Worm (Caenorhabditis elegans) whole organism, young adult: Measurements from ENCODE around the gene wdr-62.

ENCODE experiments used
- D2030.7 ChIP-seq: fragments of 200-800 bp; sonication (Bioruptor generic); IDR thresholded peaks from 2 replicates; pipeline ENCODE4 v1.3.6; 2022; ENCODE audit warnings: missing genetic modification reagents, missing genetic modification characterization, missing compliant biosample characterization
- bed-1 ChIP-seq: fragments of 200-800 bp; sonication (Bioruptor generic); IDR thresholded peaks from 2 replicates; pipeline ENCODE4 v1.3.6; 2022; ENCODE audit warnings: missing genetic modification reagents, missing genetic modification characterization, missing compliant biosample characterization
- ceh-91 ChIP-seq: fragments of 200-800 bp; sonication (Bioruptor generic); IDR thresholded peaks from 2 replicates; pipeline ENCODE4 v1.3.6; 2022; ENCODE audit warnings: missing genetic modification reagents, missing genetic modification characterization, missing compliant biosample characterization
- dox-1 ChIP-seq: fragments of 200-800 bp; sonication (Bioruptor generic); IDR thresholded peaks from 2 replicates; pipeline ENCODE4 v1.3.6; 2022; ENCODE audit warnings: missing genetic modification reagents, missing genetic modification characterization, missing compliant biosample characterization
- egl-18 ChIP-seq: fragments of 200-800 bp; sonication (Bioruptor generic); IDR thresholded peaks from 2 replicates; pipeline ENCODE4 v1.3.6; 2022; ENCODE audit warnings: missing genetic modification reagents, missing genetic modification characterization, missing compliant biosample characterization
- him-1 ChIP-seq: sonication (generic microtip); optimal IDR thresholded peaks from 2 replicates; lab custom pipeline; 2016; ENCODE audit warnings: missing genotype, missing genetic modification reagents, missing genetic modification characterization, missing compliant biosample characterization
- nhr-120 ChIP-seq: fragments of 200-800 bp; sonication (Bioruptor generic); IDR thresholded peaks from 2 replicates; pipeline ENCODE4 v1.3.6; 2022; ENCODE audit warnings: missing genetic modification characterization, missing compliant biosample characterization
- rpc-1 ChIP-seq, 2 experiments: fragments of 150-350 bp in 1 of 2; sonication (generic microtip) in 1 of 2; optimal IDR thresholded peaks; 2 replicates each; lab custom pipeline; 2014 to 2018; ENCODE audit warnings: missing biosample characterization in 1 of 2, missing genetic modification characterization in 1 of 2, missing genetic modification reagents in 1 of 2, missing genotype in 1 of 2

DNA sequence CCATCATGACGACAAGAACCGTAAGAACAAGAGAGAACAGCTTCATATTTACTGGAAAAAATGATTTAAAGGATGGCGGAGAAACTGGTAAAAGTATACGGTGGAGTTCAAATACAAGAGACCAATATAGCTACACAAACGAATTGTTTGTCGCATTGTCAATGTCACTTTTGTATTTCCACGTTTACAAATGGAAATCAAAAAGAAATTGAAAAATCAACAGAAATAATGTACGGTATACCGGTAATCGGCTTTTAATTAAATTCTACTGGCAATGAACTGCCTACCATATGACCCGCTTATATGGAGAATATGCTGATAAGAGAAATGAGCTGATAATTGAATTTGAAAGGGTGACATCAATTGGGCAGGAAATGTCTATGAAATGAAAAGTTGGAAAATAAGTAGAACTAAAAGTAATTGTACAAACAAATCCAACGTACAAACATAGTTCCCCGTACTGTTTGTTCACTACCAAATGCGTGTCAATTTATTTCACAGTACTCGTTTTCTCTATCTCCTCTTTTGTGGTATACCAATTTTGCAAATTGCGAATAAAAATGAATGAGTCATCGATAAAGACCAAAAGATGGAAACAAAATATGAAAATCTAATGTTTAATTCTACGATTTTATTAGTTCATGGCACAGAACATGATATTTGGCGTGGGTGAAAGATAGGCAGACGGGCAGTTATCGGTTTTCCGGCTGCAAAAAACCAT lies 47.8 kb downstream of the wdr-62 start, which contains the start of gene K06A4.7:
- TF ChIP-seq him-1 = no peak
- TF ChIP-seq bed-1 (GFP tag; lab: Robert Waterston, UW) = no peak
- TF ChIP-seq nhr-120 (GFP tag; lab: Robert Waterston, UW) = no peak
- no peak for TF ChIP-seq rpc-1 (optimal IDR thresholded peaks at IDR 0.05; lab: Kevin White, UChicago)
- no peak for TF ChIP-seq rpc-1 (tag; optimal IDR thresholded peaks at IDR 0.05; lab: Kevin White, UChicago)
- TF ChIP-seq egl-18 (GFP tag; lab: Robert Waterston, UW) = no peak
- no peak for TF ChIP-seq dox-1 (GFP tag; lab: Robert Waterston, UW)
- no peak for TF ChIP-seq ceh-91 (GFP tag; lab: Robert Waterston, UW)
- TF ChIP-seq D2030.7 = no peak
